Fruit fly (Drosophila melanogaster) whole organism, pupa: Measurements from ENCODE around the gene CG7715.

Source experiments
- CG10348 ChIP-seq: fragments of 200-800 bp; sonication (Bioruptor generic); IDR thresholded peaks from 2 replicates; pipeline ENCODE4 v1.3.6; 2022; ENCODE audit warnings: missing biosample characterization, missing genetic modification characterization
- CG12605 ChIP-seq: fragments of 200-800 bp; sonication (Bioruptor generic); IDR thresholded peaks from 2 replicates; pipeline ENCODE4 v1.3.6; 2022; ENCODE audit warnings: missing biosample characterization, missing genetic modification characterization
- CG13204 ChIP-seq: fragments of 200-800 bp; sonication (Bioruptor generic); optimal IDR thresholded peaks from 2 replicates; lab custom pipeline; 2018; ENCODE audit warnings: missing biosample characterization, mild to moderate bottlenecking, missing genetic modification characterization, moderate library complexity
- CG14655 ChIP-seq: fragments of 200-800 bp; sonication (Bioruptor generic); optimal IDR thresholded peaks from 3 replicates; lab custom pipeline; 2017; ENCODE audit warnings: mild to moderate bottlenecking, missing biosample characterization, missing genetic modification reagents, missing genetic modification characterization
- CG15710 ChIP-seq: fragments of 200-800 bp; sonication (Bioruptor generic); optimal IDR thresholded peaks from 2 replicates; lab custom pipeline; 2018; ENCODE audit warnings: missing biosample characterization, mild to moderate bottlenecking, missing genetic modification characterization, moderate library complexity
- CG17806 ChIP-seq: fragments of 200-800 bp; sonication (Bioruptor generic); optimal IDR thresholded peaks from 2 replicates; lab custom pipeline; 2018; ENCODE audit warnings: missing biosample characterization, mild to moderate bottlenecking, missing genetic modification characterization, moderate library complexity
- CG32121 ChIP-seq: fragments of 200-800 bp; sonication (Bioruptor generic); IDR thresholded peaks from 2 replicates; pipeline ENCODE4 v1.3.6; 2022; ENCODE audit warnings: missing biosample characterization, missing genetic modification characterization
- CG34367 ChIP-seq: fragments of 200-800 bp; sonication (Bioruptor generic); optimal IDR thresholded peaks from 2 replicates; lab custom pipeline; 2018; ENCODE audit warnings: missing biosample characterization, mild to moderate bottlenecking, missing genetic modification characterization
- CG4496 ChIP-seq: fragments of 200-800 bp; sonication (Bioruptor generic); IDR thresholded peaks from 3 replicates; pipeline ENCODE4 v1.3.6; 2022; ENCODE audit warnings: missing biosample characterization, missing genetic modification characterization
- CG8159 ChIP-seq: fragments of 200-800 bp; sonication (Bioruptor generic); optimal IDR thresholded peaks from 3 replicates; lab custom pipeline; 2018; ENCODE audit warnings: missing biosample characterization, mild to moderate bottlenecking, missing genetic modification characterization, moderate library complexity
- CG8301 ChIP-seq: fragments of 200-800 bp; sonication (Bioruptor generic); optimal IDR thresholded peaks from 2 replicates; lab custom pipeline; 2018; ENCODE audit warnings: missing biosample characterization, mild to moderate bottlenecking, missing genetic modification characterization
- CG9948 ChIP-seq: fragments of 200-800 bp; sonication (Bioruptor generic); optimal IDR thresholded peaks from 2 replicates; lab custom pipeline; 2018; ENCODE audit warnings: missing biosample characterization, mild to moderate bottlenecking, missing genetic modification characterization, moderate library complexity
- D1 ChIP-seq: fragments of 200-800 bp; sonication (Bioruptor generic); optimal IDR thresholded peaks from 2 replicates; lab custom pipeline; 2018; ENCODE audit warnings: missing biosample characterization, mild to moderate bottlenecking, missing genetic modification characterization, moderate library complexity
- EcR ChIP-seq: fragments of 200-800 bp; sonication (Bioruptor generic); optimal IDR thresholded peaks from 3 replicates; lab custom pipeline; 2019; ENCODE audit warnings: missing biosample characterization, missing genetic modification characterization, mild to moderate bottlenecking, moderate library complexity, missing genetic modification reagents
- Ets98B ChIP-seq: fragments of 200-800 bp; sonication (Bioruptor generic); IDR thresholded peaks from 2 replicates; pipeline ENCODE4 v1.3.6; 2022; ENCODE audit warnings: missing biosample characterization, missing genetic modification characterization
- Pif1A ChIP-seq: fragments of 200-800 bp; sonication (Bioruptor generic); optimal IDR thresholded peaks from 3 replicates; lab custom pipeline; 2016; ENCODE audit warnings: missing biosample characterization, missing genetic modification characterization
- Pif1B ChIP-seq: fragments of 200-800 bp; sonication (Bioruptor generic); optimal IDR thresholded peaks from 3 replicates; lab custom pipeline; 2016; ENCODE audit warnings: missing biosample characterization, missing genetic modification characterization
- Snoo ChIP-seq: fragments of 200-800 bp; sonication (Bioruptor generic); optimal IDR thresholded peaks from 3 replicates; lab custom pipeline; 2017; ENCODE audit warnings: missing biosample characterization, mild to moderate bottlenecking, missing genetic modification characterization, inconsistent platforms
- fd96Ca ChIP-seq: fragments of 200-800 bp; sonication (Bioruptor generic); IDR thresholded peaks from 3 replicates; pipeline ENCODE4 v1.3.6; 2022; ENCODE audit warnings: missing biosample characterization, missing genetic modification characterization
- gl ChIP-seq: fragments of 200-800 bp; sonication (Bioruptor generic); optimal IDR thresholded peaks from 2 replicates; lab custom pipeline; 2018; ENCODE audit warnings: missing biosample characterization, mild to moderate bottlenecking, missing genetic modification characterization
- rn ChIP-seq: fragments of 200-800 bp; sonication (Bioruptor generic); IDR thresholded peaks from 2 replicates; pipeline ENCODE4 v1.3.6; 2022; ENCODE audit warnings: missing biosample characterization, missing genetic modification characterization

CG7715 gene

dm6 chr3R:18739978-18740954, 12.0 kb upstream of the CG7715 start:
- TF ChIP-seq CG17806 (tag; lab: Kevin White, UChicago), result no peak
- peak; percentile 34 for TF ChIP-seq Pif1B (GFP tag; lab: Kevin White, UChicago)
- no peak for TF ChIP-seq CG14655 (GFP tag; lab: Kevin White, UChicago)
- no peak for TF ChIP-seq CG8159
- TF ChIP-seq CG9948, result no peak
- no peak for TF ChIP-seq Snoo
- no peak for TF ChIP-seq Ets98B (GFP tag; lab: Robert Waterston, UW)
- TF ChIP-seq rn, result no peak
- no peak for TF ChIP-seq CG15710 (tag; lab: Kevin White, UChicago)
- TF ChIP-seq CG34367 (tag; lab: Kevin White, UChicago), result no peak
- TF ChIP-seq D1 (tag; lab: Kevin White, UChicago), result no peak
- TF ChIP-seq CG4496 (GFP tag; lab: Robert Waterston, UW), result peak; percentile 45; the same call in 1 of the 3 replicates
- TF ChIP-seq EcR, result peak; percentile 39
- no peak for TF ChIP-seq CG10348
- TF ChIP-seq fd96Ca (GFP tag; lab: Robert Waterston, UW), result no peak
- TF ChIP-seq Pif1A (GFP tag; lab: Kevin White, UChicago), result no peak
- TF ChIP-seq CG12605 (GFP tag; lab: Robert Waterston, UW), result peak; percentile 8; the same call in 1 of the 2 replicates
- TF ChIP-seq CG8301 (tag; lab: Kevin White, UChicago), result no peak
- no peak for TF ChIP-seq CG32121 (GFP tag; lab: Robert Waterston, UW)
- peak; percentile 69 for TF ChIP-seq CG13204
- no peak for TF ChIP-seq gl (tag; lab: Kevin White, UChicago)

- TF ChIP-seq Pif1A (GFP tag; lab: Kevin White, UChicago) (no peak), gl (tag; lab: Kevin White, UChicago) (peak; percentile 4), EcR (peak; percentile 64), CG17806 (tag; lab: Kevin White, UChicago) (peak; percentile 19), CG12605 (GFP tag; lab: Robert Waterston, UW) (peak; percentile 53; the same call in 1 of the 2 replicates), fd96Ca (GFP tag; lab: Robert Waterston, UW) (no peak), Pif1B (GFP tag; lab: Kevin White, UChicago) (no peak), CG4496 (GFP tag; lab: Robert Waterston, UW) (peak; percentile 57; the same call in 1 of the 3 replicates), CG15710 (tag; lab: Kevin White, UChicago) (peak; percentile 7), CG14655 (GFP tag; lab: Kevin White, UChicago) (peak; percentile 56), CG8301 (tag; lab: Kevin White, UChicago) (peak; percentile 7), D1 (tag; lab: Kevin White, UChicago) (no peak), CG8159 (no peak), Snoo (no peak), CG32121 (GFP tag; lab: Robert Waterston, UW) (peak; percentile 40; the same call in 1 of the 2 replicates)
Observed at dm6 chr3R:18739435-18739977, 11.2 kb upstream of the CG7715 start.

- TF ChIP-seq rn (no peak), CG13204 (no peak), CG4496 (GFP tag; lab: Robert Waterston, UW) (no peak), CG34367 (tag; lab: Kevin White, UChicago) (no peak), Pif1A (GFP tag; lab: Kevin White, UChicago) (no peak), Pif1B (GFP tag; lab: Kevin White, UChicago) (no peak), EcR (no peak), CG9948 (peak; percentile 44), gl (tag; lab: Kevin White, UChicago) (no peak), fd96Ca (GFP tag; lab: Robert Waterston, UW) (no peak), CG15710 (tag; lab: Kevin White, UChicago) (no peak), CG8301 (tag; lab: Kevin White, UChicago) (no peak), CG8159 (no peak), CG14655 (GFP tag; lab: Kevin White, UChicago) (no peak), D1 (tag; lab: Kevin White, UChicago) (no peak), Ets98B (GFP tag; lab: Robert Waterston, UW) (no peak), Snoo (peak; percentile 11), CG32121 (GFP tag; lab: Robert Waterston, UW) (no peak), CG12605 (GFP tag; lab: Robert Waterston, UW) (no peak), CG10348 (no peak), CG17806 (tag; lab: Kevin White, UChicago) (peak; percentile 24)
Observed at dm6 chr3R:18738705-18739434, 10.6 kb upstream of the CG7715 start.

- no peak for TF ChIP-seq EcR
- no peak for TF ChIP-seq CG10348
- no peak for TF ChIP-seq Pif1B (GFP tag; lab: Kevin White, UChicago)
- TF ChIP-seq CG8301 (tag; lab: Kevin White, UChicago), result no peak
- TF ChIP-seq gl (tag; lab: Kevin White, UChicago), result no peak
- TF ChIP-seq CG13204, result no peak
- TF ChIP-seq CG8159, result no peak
- TF ChIP-seq CG17806 (tag; lab: Kevin White, UChicago), result no peak
- no peak for TF ChIP-seq CG14655 (GFP tag; lab: Kevin White, UChicago)
- TF ChIP-seq CG32121 (GFP tag; lab: Robert Waterston, UW), result no peak
- TF ChIP-seq CG4496 (GFP tag; lab: Robert Waterston, UW), result no peak
- no peak for TF ChIP-seq D1 (tag; lab: Kevin White, UChicago)
- TF ChIP-seq CG12605 (GFP tag; lab: Robert Waterston, UW), result no peak
- no peak for TF ChIP-seq Ets98B (GFP tag; lab: Robert Waterston, UW)
- TF ChIP-seq CG34367 (tag; lab: Kevin White, UChicago), result no peak
- no peak for TF ChIP-seq CG9948
Observed at dm6 chr3R:18738086-18738485, 9.8 kb upstream of the CG7715 start.
